Worm (Caenorhabditis elegans) whole organism, L4/young adult: Measurements from ENCODE around the gene tag-77.

Experiments used
- W03F9.2 ChIP-seq: fragments of 150-350 bp; optimal IDR thresholded peaks from 2 replicates; lab custom pipeline; 2014; ENCODE audit warnings: missing biosample characterization, missing genetic modification characterization
- dao-5 ChIP-seq: sonication (generic microtip); optimal IDR thresholded peaks from 2 replicates; lab custom pipeline; 2016; ENCODE audit warnings: missing genotype, missing genetic modification characterization, moderate library complexity, missing compliant biosample characterization
- him-1 ChIP-seq: sonication (generic microtip); optimal IDR thresholded peaks from 2 replicates; lab custom pipeline; 2016; ENCODE audit warnings: missing genotype, missing genetic modification reagents, missing genetic modification characterization, missing compliant biosample characterization

The tag-77 gene

DNA sequence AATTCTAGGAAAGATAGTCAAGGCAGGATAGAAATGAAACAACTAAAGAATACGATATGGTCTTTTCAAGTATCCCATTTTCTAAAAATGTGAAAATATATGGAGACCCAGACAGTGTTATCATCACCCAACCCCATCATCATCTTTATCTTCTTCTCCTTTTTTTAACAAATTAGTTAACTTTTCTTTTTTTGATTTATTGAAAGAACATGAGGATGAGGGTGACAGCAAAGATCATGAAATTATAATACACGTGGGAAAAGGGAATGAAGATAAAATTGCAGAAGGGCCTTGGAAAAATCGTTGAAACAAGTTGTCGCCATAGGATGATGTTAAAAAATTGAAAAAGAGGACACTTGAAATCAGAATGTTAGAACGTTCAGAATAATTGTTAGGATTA is 46.2 kb downstream of the tag-77 start:
- no peak for TF ChIP-seq W03F9.2 (tag; lab: Kevin White, UChicago)
- TF ChIP-seq dao-5, result no peak
- no peak for TF ChIP-seq him-1

DNA sequence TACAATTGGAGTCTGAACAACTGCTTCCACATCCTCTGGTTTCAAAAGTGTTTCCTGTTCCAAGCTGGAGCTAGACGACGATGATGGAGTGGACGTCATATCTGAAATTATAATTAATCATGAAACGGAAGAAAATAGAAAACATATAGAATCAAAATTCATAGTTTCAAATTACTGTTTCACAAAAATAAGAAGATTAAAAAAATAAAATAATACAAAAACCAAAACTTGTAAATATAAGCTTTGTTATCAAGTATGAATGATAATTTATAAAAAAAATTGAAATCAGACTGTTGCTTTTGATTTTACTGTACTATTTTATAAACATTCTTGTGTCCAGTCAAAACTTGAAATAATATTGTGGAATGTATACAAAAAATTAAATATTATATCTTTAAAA is 46.6 kb downstream of the tag-77 start, which contains the start of gene str-176:
str-176 (minus strand) TSS at position 101 of the 400 bp plus-strand sequence.
- TF ChIP-seq dao-5 (no peak), W03F9.2 (tag; lab: Kevin White, UChicago) (no peak), him-1 (no peak)

DNA sequence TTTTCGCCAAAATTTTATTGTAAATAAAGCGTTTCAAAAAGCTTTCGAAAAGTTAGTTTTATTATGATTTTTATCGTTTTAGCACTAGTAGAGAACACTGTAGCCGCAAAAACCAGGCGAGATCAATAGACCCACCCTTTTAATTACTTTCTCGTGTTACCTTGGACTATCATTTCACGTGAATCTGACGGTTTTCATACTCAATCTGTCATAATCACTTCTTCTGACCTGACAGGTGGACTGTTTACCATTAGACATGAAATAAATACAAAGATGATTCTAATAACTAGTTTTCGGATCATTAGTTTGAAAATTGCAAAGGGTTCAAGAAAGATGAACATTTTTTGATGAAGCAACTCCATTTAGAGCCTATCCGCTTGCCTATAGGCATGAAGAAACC is 47.3 kb downstream of the tag-77 start:
- no peak for TF ChIP-seq dao-5
- TF ChIP-seq him-1, result no peak
- TF ChIP-seq W03F9.2 (tag; lab: Kevin White, UChicago), result no peak

DNA sequence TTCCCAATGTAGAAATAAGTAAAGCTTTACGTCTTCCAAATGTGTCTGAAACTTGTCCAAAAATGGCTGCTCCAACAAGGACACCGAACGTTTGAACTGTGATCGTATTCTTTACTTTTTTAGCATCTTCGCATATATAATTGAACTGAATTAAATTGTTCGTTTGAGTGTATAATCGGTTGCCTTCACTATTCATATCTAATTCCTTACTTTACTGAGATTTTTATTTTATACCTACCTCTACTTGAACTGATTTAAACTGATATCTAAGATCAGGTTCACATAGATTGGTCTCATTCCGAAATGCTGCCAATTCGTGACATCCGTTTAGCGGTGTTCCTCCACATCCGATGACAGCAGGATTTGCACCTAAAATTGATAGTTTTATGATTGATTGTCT is 48.0 kb downstream of the tag-77 start:
- TF ChIP-seq him-1 (no peak), W03F9.2 (tag; lab: Kevin White, UChicago) (no peak), dao-5 (no peak)

DNA sequence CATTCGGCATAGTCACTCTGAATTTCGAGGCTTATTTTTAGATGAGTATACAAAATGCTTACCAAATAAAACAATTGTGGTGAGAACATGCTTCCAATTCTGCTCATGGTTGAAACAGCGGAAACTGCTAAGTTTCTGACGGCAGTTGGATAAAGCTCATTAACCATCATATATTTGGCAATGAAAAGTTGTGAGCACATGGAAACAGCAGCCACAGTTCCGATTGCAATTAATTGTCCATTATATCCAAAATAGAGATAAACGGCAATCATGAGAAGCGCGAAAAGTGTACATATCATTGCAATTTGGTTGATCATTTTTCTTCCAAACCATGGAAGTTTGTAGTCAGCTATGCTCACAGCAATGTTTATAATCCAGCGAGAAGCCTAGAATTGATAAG is 49.2 kb downstream of the tag-77 start:
- TF ChIP-seq him-1 (no peak), dao-5 (no peak), W03F9.2 (tag; lab: Kevin White, UChicago) (no peak)

DNA sequence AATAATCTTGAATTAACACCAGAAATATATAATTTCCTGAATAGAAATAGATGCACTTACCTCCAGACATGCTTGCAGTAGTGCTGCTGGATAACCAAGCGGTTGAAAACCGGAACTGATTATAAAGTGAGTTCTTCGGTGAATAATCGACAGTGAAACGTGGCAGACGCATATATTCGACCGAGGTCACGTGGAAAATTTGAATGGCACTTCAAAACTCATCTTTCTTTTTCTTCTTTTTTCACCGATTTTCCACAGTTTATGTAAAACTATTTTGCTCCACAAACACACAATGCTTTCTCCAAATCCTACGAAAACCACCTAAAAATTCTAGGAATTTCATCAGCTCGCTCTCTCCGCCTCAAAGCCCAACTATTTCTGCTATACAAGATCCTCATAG is 50.1 kb downstream of the tag-77 start, which contains the start of gene ant-1.4:
ant-1.4 (minus strand) TSS at position 101 of the 400 bp plus-strand sequence.
- no peak for TF ChIP-seq him-1
- TF ChIP-seq dao-5, result no peak
- TF ChIP-seq W03F9.2 (tag; lab: Kevin White, UChicago), result no peak

ce11 chrIV:8456899-8457298 is 53.4 kb downstream of the tag-77 start, which contains the start of gene syx-4:
TSS of gene syx-4 (plus strand) at chrIV:8457280.
- TF ChIP-seq dao-5 (no peak), him-1 (no peak), W03F9.2 (tag; lab: Kevin White, UChicago) (no peak)

DNA sequence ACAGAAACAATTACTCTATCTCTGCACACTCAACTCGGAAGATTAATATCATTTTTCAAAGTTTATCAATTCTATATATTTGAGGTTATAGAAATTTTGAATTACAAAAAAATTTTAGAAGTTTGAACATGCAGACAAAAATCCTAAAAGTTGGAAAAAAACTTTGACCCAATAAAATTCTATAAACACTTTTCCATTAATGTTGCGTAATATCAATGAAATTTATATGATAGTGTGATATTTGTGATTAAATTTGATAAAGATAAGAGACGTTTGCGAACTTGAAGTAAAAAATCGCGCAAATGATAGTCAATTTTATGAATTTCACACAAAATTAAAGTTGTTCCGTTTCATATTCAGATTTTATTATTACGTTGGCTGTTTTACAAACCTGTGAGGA is 56.3 kb downstream of the tag-77 start:
- TF ChIP-seq dao-5, result no peak
- TF ChIP-seq him-1, result no peak
- TF ChIP-seq W03F9.2 (tag; lab: Kevin White, UChicago), result no peak
